Worm (Caenorhabditis elegans): ENCODE measurements around the gene F53F1.6.

- no peak for TF ChIP-seq flt-1 (GFP tag; IDR thresholded peaks at IDR 0.05)
- no peak for TF ChIP-seq T22C8.4 (GFP tag; IDR thresholded peaks at IDR 0.05)
- no peak for TF ChIP-seq ztf-29 (GFP tag; IDR thresholded peaks at IDR 0.05)
These were observed 46.1 kb downstream of the F53F1.6 start for ce11 chrV:13371336-13371735.
